Fruit fly (Drosophila melanogaster): ENCODE results near the gene sNPF.
A peak's percentile ranks its signal among the peaks of the same experiment; 100 is the strongest.

The sNPF gene

dm6 chr2L:20098194-20098593 lies 70.5 kb downstream of the sNPF start (continued):
- TF ChIP-seq CG6272 (GFP tag; IDR thresholded peaks at IDR 0.05) (0 out of 2 replicates have a peak, but pooled peaks have one; percentile 7), Rfx (GFP tag; IDR thresholded peaks at IDR 0.05) (peak; percentile 46; the same call in 1 of the 2 replicates), Myb (GFP tag; optimal IDR thresholded peaks at IDR 0.05) (peak; percentile 32), CG15514 (GFP tag; optimal IDR thresholded peaks at IDR 0.05) (peak; percentile 2), slbo (GFP tag; IDR thresholded peaks at IDR 0.05) (peak; percentile 24; the same call in 1 of the 2 replicates), CG13287 (GFP tag; IDR thresholded peaks at IDR 0.05; ENCODE audit: partially characterized antibody) (no peak), Mrtf (GFP tag; IDR thresholded peaks at IDR 0.05) (no peak), ATbp (GFP tag; optimal IDR thresholded peaks at IDR 0.05) (no peak), Dp (GFP tag; optimal IDR thresholded peaks at IDR 0.05) (peak; percentile 61), Lhr (GFP tag; optimal IDR thresholded peaks at IDR 0.05) (peak; percentile 35), fd96Cb (tag; optimal IDR thresholded peaks at IDR 0.05) (no peak), dpn (GFP tag; optimal IDR thresholded peaks at IDR 0.05) (peak in 1 of 2 experiments; percentile 15), CG11504 (tag; optimal IDR thresholded peaks at IDR 0.05) (peak; percentile 9), CTCF (GFP tag; optimal IDR thresholded peaks at IDR 0.05) (peak; percentile 38), ci (GFP tag; IDR thresholded peaks at IDR 0.05) (0 out of 3 replicates have a peak, but pooled peaks have one; percentile 8), CG5953 (GFP tag; IDR thresholded peaks at IDR 0.05) (no peak), CG9932 (GFP tag; IDR thresholded peaks at IDR 0.05) (peak; percentile 43), trem (tag; optimal IDR thresholded peaks at IDR 0.05) (peak; percentile 23), sob (GFP tag; IDR thresholded peaks at IDR 0.05) (peak; percentile 13; the same call in 1 of the 2 replicates), bsh (GFP tag; optimal IDR thresholded peaks at IDR 0.05) (no peak), pzg (GFP tag; optimal IDR thresholded peaks at IDR 0.05) (peak; percentile 8), stwl (tag; optimal IDR thresholded peaks at IDR 0.05) (peak; percentile 57), Ets65A (GFP tag) (peak; percentile 20), YL-1 (GFP tag; optimal IDR thresholded peaks at IDR 0.05) (no peak), vvl (GFP tag; IDR thresholded peaks at IDR 0.05) (no peak), mam (GFP tag; optimal IDR thresholded peaks at IDR 0.05) (peak; percentile 17), tx (GFP tag; optimal IDR thresholded peaks at IDR 0.05) (no peak), CG11456 (GFP tag; IDR thresholded peaks at IDR 0.05) (0 out of 3 replicates have a peak, but pooled peaks have one; percentile 30), CG4404 (GFP tag; IDR thresholded peaks at IDR 0.05) (no peak), CG8290 (GFP tag; optimal IDR thresholded peaks at IDR 0.05) (peak; percentile 27), CG8290 (tag; optimal IDR thresholded peaks at IDR 0.05) (peak in 1 of 2 experiments; percentile 53), ase (GFP tag; IDR thresholded peaks at IDR 0.05) (0 out of 3 replicates have a peak, but pooled peaks have one; percentile 28), CG7839 (tag; optimal IDR thresholded peaks at IDR 0.05) (no peak), kah (GFP tag; optimal IDR thresholded peaks at IDR 0.05) (peak; percentile 73), wor (GFP tag; IDR thresholded peaks at IDR 0.05) (no peak), Ptx1 (GFP tag; IDR thresholded peaks at IDR 0.05) (peak; percentile 11; the same call in 1 of the 2 replicates), row (GFP tag; IDR thresholded peaks at IDR 0.05) (peak; percentile 47), CG2199 (GFP tag; IDR thresholded peaks at IDR 0.05) (peak; percentile 63; the same call in 1 of the 3 replicates), CG7556 (GFP tag; optimal IDR thresholded peaks at IDR 0.05) (no peak), CG32532 (GFP tag; IDR thresholded peaks at IDR 0.05) (peak; percentile 39), schlank (tag; optimal IDR thresholded peaks at IDR 0.05) (no peak), Ada2b (GFP tag; IDR thresholded peaks at IDR 0.05) (0 out of 2 replicates have a peak, but pooled peaks have one; percentile 20)

- TF ChIP-seq CG8089 (GFP tag; optimal IDR thresholded peaks at IDR 0.05): no peak
- TF ChIP-seq tap (tag; optimal IDR thresholded peaks at IDR 0.05): no peak
- TF ChIP-seq MBD-R2 (GFP tag; IDR thresholded peaks at IDR 0.05): no peak
- no peak for TF ChIP-seq E2f1 (GFP tag; IDR thresholded peaks at IDR 0.05)
- TF ChIP-seq CG32532 (GFP tag; IDR thresholded peaks at IDR 0.05): no peak
- no peak for TF ChIP-seq Hmr (GFP tag; optimal IDR thresholded peaks at IDR 0.05)
Observed at dm6 chr2L:20104050-20104449, 76.3 kb downstream of the sNPF start, which contains the start of gene CG13970. Gene CG13970, minus strand, starts transcription at chr2L:20104150.

All from whole organism, embryonic.